Worm (Caenorhabditis elegans) whole organism, L4 larva: Measurements from ENCODE around the gene Y46D2A.2.
A peak's percentile ranks its signal among the peaks of the same experiment; 100 is the strongest.
"Not testable (repeated sequence)": the region's sequence is repeated elsewhere in the genome, so short reads cannot be mapped to it uniquely, and the experiment has no call there.

Source experiments
- F10B5.3 ChIP-seq: sonication (generic microtip); optimal IDR thresholded peaks from 2 replicates; lab custom pipeline; 2016; ENCODE audit warnings: mild to moderate bottlenecking, missing genetic modification characterization, missing compliant biosample characterization
- F49E8.2 ChIP-seq: sonication (generic microtip); optimal IDR thresholded peaks from 2 replicates; lab custom pipeline; 2016; ENCODE audit warnings: missing compliant biosample characterization, mild to moderate bottlenecking, missing genetic modification characterization, borderline replicate concordance
- aha-1 ChIP-seq: fragments of 150-350 bp; peaks from one replicate; lab custom pipeline; 2014; ENCODE audit warnings: missing biosample characterization, missing genetic modification characterization
- aly-2 ChIP-seq: sonication (generic microtip); optimal IDR thresholded peaks from 2 replicates; lab custom pipeline; 2018; ENCODE audit warnings: missing biosample characterization, missing genetic modification characterization
- ama-1 ChIP-seq: fragments of 150-350 bp; optimal IDR thresholded peaks from 2 replicates; lab custom pipeline; 2014; ENCODE audit warnings: inconsistent platforms, mixed read lengths
- arid-1 ChIP-seq: fragments of 200-800 bp; sonication (Bioruptor generic); conservative IDR thresholded peaks from 2 replicates; pipeline ENCODE4 v1.3.6; 2022; ENCODE audit warnings: missing genetic modification reagents, missing genetic modification characterization, missing compliant biosample characterization
- ceh-44 ChIP-seq: fragments of 200-800 bp; sonication (Bioruptor generic); IDR thresholded peaks from 2 replicates; pipeline ENCODE4 v1.3.6; 2022; ENCODE audit warnings: missing genetic modification reagents, missing genetic modification characterization, missing compliant biosample characterization
- cey-2 ChIP-seq: sonication (generic microtip); optimal IDR thresholded peaks from 3 replicates; lab custom pipeline; 2017; ENCODE audit warnings: missing genetic modification characterization, mild to moderate bottlenecking, missing compliant biosample characterization, antibody characterized with exemption, borderline replicate concordance; ENCODE audit not compliant: insufficient read depth
- ctbp-1 ChIP-seq: fragments of 200-800 bp; sonication (Bioruptor generic); IDR thresholded peaks from 2 replicates; pipeline ENCODE4 v1.3.6; 2022; ENCODE audit warnings: missing genetic modification reagents, missing genetic modification characterization, missing compliant biosample characterization
- dmd-9 ChIP-seq: fragments of 200-800 bp; sonication (Bioruptor generic); IDR thresholded peaks from 2 replicates; pipeline ENCODE4 v1.3.6; 2022; ENCODE audit warnings: missing genetic modification reagents, missing genetic modification characterization, missing compliant biosample characterization
- dpl-1 ChIP-seq: fragments of 150-350 bp; optimal IDR thresholded peaks from 2 replicates; lab custom pipeline; 2014; ENCODE audit warnings: missing biosample characterization, missing genetic modification reagents, missing genetic modification characterization
- dve-1 ChIP-seq: sonication (generic microtip); optimal IDR thresholded peaks from 2 replicates; lab custom pipeline; 2017; ENCODE audit warnings: antibody characterized with exemption, mild to moderate bottlenecking, missing genetic modification characterization, missing compliant biosample characterization; ENCODE audit not compliant: insufficient read depth
- hlh-30 ChIP-seq: sonication (generic microtip); optimal IDR thresholded peaks from 2 replicates; lab custom pipeline; 2017; ENCODE audit warnings: antibody characterized with exemption, mild to moderate bottlenecking, missing genetic modification characterization, missing compliant biosample characterization; ENCODE audit not compliant: insufficient read depth
- lim-7 ChIP-seq: fragments of 200-800 bp; sonication (Bioruptor generic); IDR thresholded peaks from 2 replicates; pipeline ENCODE4 v1.3.6; 2022; ENCODE audit warnings: missing genetic modification characterization, missing compliant biosample characterization
- lin-38 ChIP-seq: fragments of 200-800 bp; sonication (Bioruptor generic); IDR thresholded peaks from 2 replicates; pipeline ENCODE4 v1.3.6; 2022; ENCODE audit warnings: missing genetic modification reagents, missing genetic modification characterization, missing compliant biosample characterization
- lsy-2 ChIP-seq, 2 experiments: fragments of 150-350 bp in 1 of 2; sonication (generic microtip) in 1 of 2; optimal IDR thresholded peaks; 2 replicates each; lab custom pipeline; 2014 to 2017; ENCODE audit warnings: missing biosample characterization in 2 of 2, missing genetic modification characterization in 2 of 2
- madf-5 ChIP-seq, 2 experiments: fragments of 200-800 bp; sonication (Bioruptor generic); IDR thresholded peaks; 2 replicates each; pipeline ENCODE4 v1.3.6; 2022; ENCODE audit warnings: missing compliant biosample characterization in 2 of 2, missing genetic modification characterization in 2 of 2
- mep-1 ChIP-seq: fragments of 150-350 bp; sonication (generic microtip); optimal IDR thresholded peaks from 3 replicates; lab custom pipeline; 2014; ENCODE audit warnings: missing biosample characterization, missing genetic modification characterization
- mxl-2 ChIP-seq: fragments of 200-800 bp; sonication (Bioruptor generic); conservative IDR thresholded peaks from 2 replicates; pipeline ENCODE4 v1.3.6; 2022; ENCODE audit warnings: missing genetic modification reagents, missing genetic modification characterization, missing compliant biosample characterization
- nhr-11 ChIP-seq: fragments of 150-350 bp; optimal IDR thresholded peaks from 2 replicates; lab custom pipeline; 2014; ENCODE audit warnings: missing biosample characterization, missing genetic modification characterization
- nhr-111 ChIP-seq: fragments of 200-800 bp; sonication (Bioruptor generic); optimal IDR thresholded peaks from 2 replicates; lab custom pipeline; 2018; ENCODE audit warnings: mild to moderate bottlenecking, missing genetic modification characterization, missing compliant biosample characterization
- nhr-42 ChIP-seq: fragments of 200-800 bp; sonication (Bioruptor generic); IDR thresholded peaks from 2 replicates; pipeline ENCODE4 v1.3.6; 2022; ENCODE audit warnings: missing genetic modification characterization, missing compliant biosample characterization
- sdz-12 ChIP-seq: fragments of 200-800 bp; sonication (Bioruptor generic); optimal IDR thresholded peaks from 2 replicates; lab custom pipeline; 2018; ENCODE audit warnings: mild to moderate bottlenecking, missing genetic modification characterization, missing compliant biosample characterization
- set-16 ChIP-seq: fragments of 200-800 bp; sonication (Bioruptor generic); IDR thresholded peaks from 2 replicates; pipeline ENCODE4 v1.3.6; 2022; ENCODE audit warnings: missing genetic modification reagents, missing genetic modification characterization, missing compliant biosample characterization
- snpc-1.2 ChIP-seq: fragments of 200-800 bp; sonication (Bioruptor generic); IDR thresholded peaks from 2 replicates; pipeline ENCODE4 v1.3.6; 2022; ENCODE audit warnings: missing genetic modification reagents, missing genetic modification characterization, missing compliant biosample characterization
- tag-97 ChIP-seq: fragments of 200-800 bp; sonication (Bioruptor generic); IDR thresholded peaks from 2 replicates; pipeline ENCODE4 v1.3.6; 2022; ENCODE audit warnings: missing genetic modification characterization, missing compliant biosample characterization
- unc-130 ChIP-seq: sonication (generic microtip); optimal IDR thresholded peaks from 2 replicates; lab custom pipeline; 2016; ENCODE audit warnings: missing genetic modification reagents, missing genetic modification characterization, missing compliant biosample characterization
- unc-62 ChIP-seq, 3 experiments: fragments of 150-350 bp in 1 of 3; sonication (generic microtip); optimal IDR thresholded peaks in 2 of 3; peaks in 1 of 3; 1 replicate in 1 of 3; 2 replicates in 2 of 3; lab custom pipeline; 2014 to 2017; ENCODE audit warnings: missing biosample characterization in 3 of 3, missing genetic modification characterization in 3 of 3, missing genetic modification reagents in 3 of 3, missing genotype in 1 of 3
- zip-11 ChIP-seq: fragments of 200-800 bp; sonication (Bioruptor generic); IDR thresholded peaks from 2 replicates; pipeline ENCODE4 v1.3.6; 2022; ENCODE audit warnings: missing genetic modification characterization, missing compliant biosample characterization

Y46D2A.2 gene

DNA sequence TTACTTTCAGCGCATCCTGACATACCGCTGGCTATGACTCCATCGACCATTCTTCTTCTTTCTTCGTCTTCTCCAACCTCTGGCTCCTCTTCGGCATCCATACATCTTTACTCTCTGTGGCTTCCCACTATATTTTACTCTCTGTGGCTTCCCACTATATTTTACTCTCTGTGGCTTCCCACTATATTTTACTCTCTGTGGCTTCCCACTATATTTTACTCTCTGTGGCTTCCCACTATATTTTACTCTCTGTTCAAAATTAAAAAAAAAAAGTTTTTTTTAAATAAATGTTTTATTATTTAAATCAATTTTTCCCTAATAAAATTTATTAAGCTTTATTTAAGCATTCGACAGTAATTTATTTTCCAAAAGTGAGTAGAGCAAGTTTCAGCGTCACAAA, 32.5 kb downstream of the Y46D2A.2 start, which contains the start of gene F39E9.14:
F39E9.14 (minus strand) TSS at position 101 of the 400 bp plus-strand sequence.
- TF ChIP-seq cey-2 (tag; lab: Kevin White, UChicago); lim-7 (GFP tag; lab: Robert Waterston, UW); nhr-111 (GFP tag; lab: Kevin White, UChicago): not testable (repeated sequence)

DNA sequence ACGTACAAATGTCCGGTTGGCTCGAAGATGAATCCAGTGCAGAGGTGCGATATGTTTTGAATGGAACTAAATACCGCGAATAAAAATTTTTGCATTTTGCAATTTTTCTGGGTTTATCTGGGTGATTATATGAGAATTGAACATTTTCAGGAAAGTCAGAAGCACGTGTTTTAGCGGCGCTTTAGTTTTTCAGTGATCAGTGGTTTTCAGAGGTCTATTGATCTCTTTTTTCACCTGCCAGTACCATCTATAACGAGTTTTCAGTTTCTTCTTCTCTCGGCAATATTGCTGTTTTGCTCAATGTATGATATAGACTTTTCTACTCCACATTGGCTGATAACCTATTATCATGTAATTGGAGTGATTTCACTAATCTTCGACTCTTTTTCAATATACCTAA, 36.0 kb downstream of the Y46D2A.2 start, which contains the start of gene sri-63:
sri-63 (plus strand) TSS at position 301 of the 400 bp plus-strand sequence.
- no peak for TF ChIP-seq tag-97
- TF ChIP-seq hlh-30 (tag; lab: Kevin White, UChicago) = no peak
- no peak for TF ChIP-seq sdz-12 (GFP tag; lab: Kevin White, UChicago)
- TF ChIP-seq unc-62 (GFP tag; optimal IDR thresholded peaks at IDR 0.05 in 1 of 2; lab: Kevin White, UChicago) = peak in 1 of 2 experiments; percentile 46
- TF ChIP-seq unc-62 (tag; optimal IDR thresholded peaks at IDR 0.05; lab: Kevin White, UChicago) = no peak
- no peak for TF ChIP-seq lin-38 (GFP tag; lab: Robert Waterston, UW)
- no peak for TF ChIP-seq ceh-44 (GFP tag; lab: Robert Waterston, UW)

DNA sequence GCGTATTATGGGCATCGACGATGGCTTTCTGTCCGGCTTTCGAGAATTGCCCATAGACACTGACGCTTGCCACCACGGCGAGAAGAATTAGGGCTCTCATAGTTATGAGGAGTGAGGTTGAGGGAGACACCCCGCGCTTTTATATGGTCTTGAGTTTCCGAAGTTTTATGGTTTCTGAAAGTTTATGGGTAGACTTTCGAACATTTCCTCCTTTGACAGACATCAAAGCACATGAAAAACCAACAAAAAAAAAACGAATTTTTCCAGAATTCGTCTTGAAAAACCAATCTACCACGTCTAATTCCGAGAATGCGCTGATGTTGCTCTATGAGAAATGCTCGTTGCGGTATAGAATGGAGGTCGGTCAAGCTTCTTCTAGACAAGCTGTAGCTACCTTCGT, 38.5 kb downstream of the Y46D2A.2 start, which contains the start of gene scl-15:
scl-15 (minus strand) TSS at position 101 of the 400 bp plus-strand sequence.
- TF ChIP-seq madf-5 (GFP tag; IDR thresholded peaks at IDR 0.05; lab: Robert Waterston, UW) (no peak), dpl-1 (no peak), nhr-11 (no peak), lsy-2 (tag; optimal IDR thresholded peaks at IDR 0.05; lab: Kevin White, UChicago) (no peak), dmd-9 (GFP tag; lab: Robert Waterston, UW) (no peak)

ce11 chrII:3282353-3282752, 40.7 kb downstream of the Y46D2A.2 start, which contains the start of gene nep-13:
nep-13 (plus strand) TSS chrII:3282653.
- no peak for TF ChIP-seq ctbp-1 (GFP tag; lab: Robert Waterston, UW)
- no peak for TF ChIP-seq mxl-2 (GFP tag; lab: Robert Waterston, UW)
- TF ChIP-seq F49E8.2 = no peak
- TF ChIP-seq nhr-42 (GFP tag; lab: Robert Waterston, UW) = no peak
- TF ChIP-seq unc-62 (GFP tag; optimal IDR thresholded peaks at IDR 0.05 in 1 of 2; lab: Kevin White, UChicago) = no peak
- no peak for TF ChIP-seq unc-62 (tag; optimal IDR thresholded peaks at IDR 0.05; lab: Kevin White, UChicago)
- no peak for TF ChIP-seq arid-1
- no peak for TF ChIP-seq ama-1 (lab: Kevin White, UChicago)
- TF ChIP-seq, all 104 proteins: peak for 0

DNA sequence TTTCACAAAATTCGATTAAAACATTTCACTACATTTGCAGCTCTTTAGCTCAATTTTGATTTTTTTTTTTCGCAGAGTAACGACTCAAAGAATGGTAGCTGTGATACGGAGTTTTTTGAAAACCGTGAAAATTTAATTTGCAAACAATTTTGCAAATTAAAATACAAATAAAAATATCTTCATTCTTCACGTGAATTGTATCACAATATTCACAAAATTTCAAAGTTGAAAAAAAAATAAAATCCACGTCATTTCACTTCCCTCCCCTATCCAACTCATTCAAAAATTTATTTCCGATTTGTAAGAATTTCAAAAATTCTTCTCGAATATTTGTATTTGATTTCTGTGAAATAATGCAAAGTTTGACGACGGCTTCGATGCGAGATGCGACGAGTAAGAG, 44.4 kb downstream of the Y46D2A.2 start, which contains the start of gene wht-4:
wht-4 (plus strand) TSS at position 301 of the 400 bp plus-strand sequence.
- no peak for TF ChIP-seq dve-1 (tag; lab: Kevin White, UChicago)
- TF ChIP-seq snpc-1.2 = no peak
- TF ChIP-seq unc-62 (GFP tag; optimal IDR thresholded peaks at IDR 0.05 in 1 of 2; lab: Kevin White, UChicago) = peak in 1 of 2 experiments; percentile 62
- TF ChIP-seq unc-62 (tag; optimal IDR thresholded peaks at IDR 0.05; lab: Kevin White, UChicago) = no peak
- TF ChIP-seq, all 104 proteins: peak for 1

DNA sequence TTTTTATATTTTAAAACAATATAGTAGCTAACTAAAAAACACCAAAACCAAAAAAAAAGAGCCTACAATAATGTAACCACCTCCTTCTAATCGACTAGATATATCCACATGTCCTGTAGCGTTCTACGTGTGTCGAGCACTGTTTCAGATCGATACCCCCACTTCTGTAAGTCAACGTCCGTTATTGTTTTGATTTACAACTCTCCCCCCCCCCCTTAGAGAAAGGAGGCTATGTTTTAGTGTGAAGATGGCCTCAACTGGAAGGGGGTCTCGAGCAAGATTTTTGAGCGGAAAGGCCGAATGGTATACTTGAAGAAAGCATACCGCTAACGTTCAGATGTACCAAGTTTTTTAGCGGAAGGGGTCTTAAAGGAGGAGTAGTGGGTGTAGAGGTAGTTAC, 45.4 kb downstream of the Y46D2A.2 start, which contains the start of gene F02E11.4:
F02E11.4 (minus strand) TSS at position 101 of the 400 bp plus-strand sequence.
- TF ChIP-seq aha-1 (tag; lab: Kevin White, UChicago) = peak; percentile 59
- TF ChIP-seq aly-2 (tag; lab: Kevin White, UChicago) = no peak
- TF ChIP-seq arid-1 = 0 out of 2 replicates have a peak, but pooled peaks have one; percentile 34
- TF ChIP-seq lsy-2 (tag; optimal IDR thresholded peaks at IDR 0.05; lab: Kevin White, UChicago) = no peak
- TF ChIP-seq unc-62 (GFP tag; optimal IDR thresholded peaks at IDR 0.05 in 1 of 2; lab: Kevin White, UChicago) = peak in 1 of 2 experiments; percentile 6
- TF ChIP-seq unc-62 (tag; optimal IDR thresholded peaks at IDR 0.05; lab: Kevin White, UChicago) = no peak
- no peak for TF ChIP-seq zip-11 (GFP tag; lab: Robert Waterston, UW)
- TF ChIP-seq, all 104 proteins: peak for 3

ce11 chrII:3274923-3275322, 48.2 kb downstream of the Y46D2A.2 start, which contains the start of gene F02E11.3:
F02E11.3 (minus strand) TSS chrII:3275023.
- TF ChIP-seq F10B5.3 (tag; lab: Kevin White, UChicago) (no peak), unc-130 (GFP tag; lab: Kevin White, UChicago) (no peak), unc-62 (GFP tag; optimal IDR thresholded peaks at IDR 0.05 in 1 of 2; lab: Kevin White, UChicago) (no peak), unc-62 (tag; optimal IDR thresholded peaks at IDR 0.05; lab: Kevin White, UChicago) (no peak), set-16 (peak; percentile 45; the same call in 1 of the 2 replicates), mep-1 (tag; lab: Kevin White, UChicago) (no peak), aha-1 (tag; lab: Kevin White, UChicago) (peak; percentile 58)
